Fruit fly (Drosophila melanogaster) Kc167 (cell line): ENCODE data around the gene CG32564.

Experiments
- Myc ChIP-seq: fragments of >200 bp; optimal IDR thresholded peaks from 2 replicates; lab custom pipeline; 2017; ENCODE audit warnings: missing external identifiers
- Sin3A ChIP-seq: fragments of >200 bp; optimal IDR thresholded peaks from 2 replicates; lab custom pipeline; 2018; ENCODE audit warnings: missing external identifiers
- h ChIP-seq: fragments of >200 bp; optimal IDR thresholded peaks from 3 replicates; lab custom pipeline; 2018; ENCODE audit warnings: missing external identifiers
- insv ChIP-seq: fragments of >200 bp; optimal IDR thresholded peaks from 3 replicates; lab custom pipeline; 2018; ENCODE audit warnings: missing external identifiers
- psq ChIP-seq: fragments of >200 bp; optimal IDR thresholded peaks from 2 replicates; lab custom pipeline; 2017; ENCODE audit warnings: missing external identifiers
- ttk ChIP-seq: sonication (Bioruptor generic); optimal IDR thresholded peaks from 2 replicates; lab custom pipeline; 2017; ENCODE audit warnings: missing external identifiers

CG32564 gene

DNA sequence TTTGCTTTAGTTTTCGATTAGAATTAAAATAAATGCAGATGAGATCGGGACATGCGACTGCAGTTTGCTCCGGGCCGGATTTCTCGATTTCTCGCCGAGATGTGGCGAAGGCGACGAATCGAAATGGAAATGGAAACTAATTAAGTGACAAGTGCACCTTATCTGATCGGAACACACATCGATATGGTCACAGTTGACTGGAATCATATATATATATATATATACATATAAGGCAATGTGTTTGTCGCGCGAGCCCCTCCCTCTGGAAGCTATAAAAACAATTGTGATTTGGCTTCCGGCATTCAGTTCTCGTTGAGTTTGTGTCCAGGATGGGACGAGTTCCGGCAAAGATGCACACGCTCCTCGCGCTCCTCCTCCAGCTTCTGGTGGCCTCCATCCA lies 8.8 kb downstream of the CG32564 start, which contains the start of gene CG5162:
Gene CG5162 (plus strand): TSS at position 301 of the 400 bp plus-strand sequence.
- no peak for TF ChIP-seq Myc (lab: Kevin White, UChicago)
- TF ChIP-seq psq (lab: Kevin White, UChicago) = no peak
- no peak for TF ChIP-seq ttk (lab: Kevin White, UChicago)
- no peak for TF ChIP-seq Sin3A (lab: Kevin White, UChicago)
- no peak for TF ChIP-seq insv (lab: Kevin White, UChicago)
- TF ChIP-seq h (lab: Kevin White, UChicago) = no peak

DNA sequence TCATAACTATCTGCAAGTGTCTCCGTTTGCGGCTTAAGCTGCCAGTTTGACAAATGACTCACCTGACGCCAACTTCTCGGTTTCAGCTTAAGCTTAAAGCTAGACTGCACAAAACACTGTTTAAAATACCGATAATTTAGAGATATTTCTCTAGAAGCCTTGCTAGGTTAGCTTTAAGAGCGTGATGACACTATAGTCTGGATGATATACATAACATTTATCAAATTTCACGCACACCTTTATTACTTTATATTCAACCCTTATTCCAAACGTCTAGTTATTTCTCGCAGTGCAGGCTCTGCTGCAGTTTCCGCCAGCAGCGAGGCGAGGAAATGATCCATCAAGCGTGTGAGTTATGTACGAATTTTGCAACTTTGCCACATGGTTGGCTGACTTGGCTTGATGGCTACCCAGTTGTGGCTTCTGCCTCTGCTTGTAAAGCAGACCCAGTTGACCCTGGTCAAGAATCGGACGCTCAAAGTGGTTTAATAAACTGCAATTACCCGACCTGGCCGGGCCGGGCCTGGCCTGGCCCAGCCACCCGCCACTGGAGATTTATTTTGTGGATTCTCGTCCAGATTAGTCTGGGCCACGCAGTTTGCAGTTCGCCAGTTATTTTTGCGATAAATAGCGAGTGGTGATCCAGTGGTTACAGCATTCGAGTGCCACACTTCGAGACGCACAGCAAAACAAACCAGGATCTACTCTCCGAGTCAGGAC lies 12.2 kb downstream of the CG32564 start, which contains the start of gene CG12998:
Gene CG12998 (plus strand): TSS at position 436 of the 720 bp plus-strand sequence.
- TF ChIP-seq psq (lab: Kevin White, UChicago) = no peak
- TF ChIP-seq ttk (lab: Kevin White, UChicago) = no peak
- TF ChIP-seq Myc (lab: Kevin White, UChicago) = no peak
- TF ChIP-seq insv (lab: Kevin White, UChicago) = no peak
- no peak for TF ChIP-seq h (lab: Kevin White, UChicago)
- TF ChIP-seq Sin3A (lab: Kevin White, UChicago) = no peak

DNA sequence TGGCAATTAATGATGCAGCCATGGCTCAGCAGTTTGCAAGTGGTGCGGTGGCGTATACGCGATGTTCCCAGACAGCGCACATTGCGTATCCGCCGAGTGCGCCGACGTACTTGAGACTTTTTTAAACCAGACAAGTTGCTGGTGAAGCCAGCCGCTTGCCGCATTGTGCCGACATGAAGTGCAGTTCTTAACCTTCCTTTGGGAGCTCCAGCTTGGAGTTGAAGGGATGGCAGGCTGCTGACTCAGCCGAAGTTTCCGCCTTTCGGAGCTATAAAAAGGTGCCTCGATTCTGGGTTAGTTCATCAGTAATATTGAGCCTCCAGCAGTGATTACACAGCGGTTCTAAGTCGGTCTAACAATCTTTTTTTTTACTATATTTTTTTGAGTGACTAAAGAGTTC lies 14.9 kb downstream of the CG32564 start, which contains the start of gene CG5172:
Gene CG5172 (plus strand): TSS at position 301 of the 400 bp plus-strand sequence.
- TF ChIP-seq Myc (lab: Kevin White, UChicago) (no peak), insv (lab: Kevin White, UChicago) (no peak), Sin3A (lab: Kevin White, UChicago) (no peak), h (lab: Kevin White, UChicago) (no peak), ttk (lab: Kevin White, UChicago) (no peak), psq (lab: Kevin White, UChicago) (no peak)

DNA sequence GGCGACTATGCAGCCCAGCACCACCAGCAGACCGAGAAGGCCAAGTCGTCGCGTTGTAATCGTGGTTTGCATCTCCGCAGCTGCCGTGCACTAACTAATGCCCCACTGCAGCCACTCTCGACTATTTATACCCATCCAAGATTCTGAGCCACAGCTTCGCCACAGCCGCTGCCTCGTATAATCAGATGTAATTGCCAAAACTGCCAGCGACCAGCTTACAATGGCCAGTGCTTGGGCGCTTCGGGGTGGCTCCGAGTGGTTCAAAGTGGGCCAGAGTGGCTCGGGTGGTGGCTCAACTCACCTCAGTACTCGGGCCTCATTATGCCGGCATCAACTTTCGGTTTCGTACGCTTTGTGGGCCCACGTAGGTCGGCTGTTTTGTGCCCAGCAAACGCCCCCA lies 17.5 kb downstream of the CG32564 start, which contains the start of gene CG34327:
Gene CG34327 (minus strand): TSS at position 101 of the 400 bp plus-strand sequence.
- TF ChIP-seq ttk (lab: Kevin White, UChicago) (no peak), Myc (lab: Kevin White, UChicago) (no peak), h (lab: Kevin White, UChicago) (no peak), psq (lab: Kevin White, UChicago) (no peak), Sin3A (lab: Kevin White, UChicago) (no peak), insv (lab: Kevin White, UChicago) (no peak)

DNA sequence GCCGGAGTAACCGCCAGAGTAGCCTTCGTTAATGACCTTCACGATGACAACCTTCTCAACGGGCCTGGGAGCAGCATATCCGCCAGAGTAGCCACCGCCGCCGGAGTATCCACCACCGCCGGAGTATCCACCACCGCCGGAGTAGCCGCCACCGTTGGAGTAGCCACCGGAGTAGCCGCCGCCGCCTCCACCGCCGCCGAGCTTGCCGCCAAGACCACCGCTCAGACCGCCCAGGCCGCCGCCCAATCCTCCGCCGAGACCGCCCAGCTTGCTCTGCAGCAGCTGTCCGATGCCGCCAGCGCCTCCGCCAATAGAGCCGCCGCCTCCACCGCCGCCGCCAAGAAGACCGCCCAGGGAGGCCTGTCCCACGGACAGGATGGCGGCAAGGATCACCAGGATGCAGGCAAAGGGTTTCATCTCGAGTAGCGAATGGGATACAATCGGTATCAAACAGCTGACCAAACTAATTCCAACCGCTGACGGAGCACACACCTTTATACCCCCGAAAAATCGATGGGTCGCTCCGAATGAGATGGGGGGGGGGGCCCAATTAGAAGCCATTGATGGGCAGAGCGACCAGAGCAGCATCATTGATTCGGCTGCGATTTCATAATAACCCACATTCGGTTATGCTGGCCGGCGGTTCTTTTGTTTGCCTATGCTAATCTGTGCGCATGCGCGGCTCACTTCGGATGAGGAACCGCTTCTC lies 19.9 kb downstream of the CG32564 start:
- TF ChIP-seq Myc (lab: Kevin White, UChicago) = no peak
- no peak for TF ChIP-seq insv (lab: Kevin White, UChicago)
- no peak for TF ChIP-seq psq (lab: Kevin White, UChicago)
- no peak for TF ChIP-seq h (lab: Kevin White, UChicago)
- TF ChIP-seq Sin3A (lab: Kevin White, UChicago) = no peak
- no peak for TF ChIP-seq ttk (lab: Kevin White, UChicago)

DNA sequence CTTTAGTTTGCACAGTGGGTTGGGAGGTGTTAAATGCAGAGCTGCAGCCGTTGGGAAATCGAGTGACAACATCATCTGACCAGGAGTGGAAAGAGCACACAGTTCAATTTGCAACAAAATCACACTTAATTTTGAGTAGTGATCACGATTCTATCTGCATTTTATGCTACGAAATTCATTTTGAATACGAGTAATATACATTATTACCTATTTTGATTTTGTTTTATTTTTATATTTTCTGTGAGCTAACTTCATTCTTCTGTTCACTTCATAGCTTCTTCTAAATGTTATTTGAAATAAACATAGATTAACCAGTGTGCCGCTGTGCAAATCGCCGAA lies 20.4 kb downstream of the CG32564 start, which contains the start of gene CG10598:
Gene CG10598 (minus strand): TSS at position 187 of the 339 bp plus-strand sequence.
- TF ChIP-seq h (lab: Kevin White, UChicago) (no peak), Myc (lab: Kevin White, UChicago) (no peak), insv (lab: Kevin White, UChicago) (no peak), Sin3A (lab: Kevin White, UChicago) (no peak), psq (lab: Kevin White, UChicago) (no peak), ttk (lab: Kevin White, UChicago) (no peak)

DNA sequence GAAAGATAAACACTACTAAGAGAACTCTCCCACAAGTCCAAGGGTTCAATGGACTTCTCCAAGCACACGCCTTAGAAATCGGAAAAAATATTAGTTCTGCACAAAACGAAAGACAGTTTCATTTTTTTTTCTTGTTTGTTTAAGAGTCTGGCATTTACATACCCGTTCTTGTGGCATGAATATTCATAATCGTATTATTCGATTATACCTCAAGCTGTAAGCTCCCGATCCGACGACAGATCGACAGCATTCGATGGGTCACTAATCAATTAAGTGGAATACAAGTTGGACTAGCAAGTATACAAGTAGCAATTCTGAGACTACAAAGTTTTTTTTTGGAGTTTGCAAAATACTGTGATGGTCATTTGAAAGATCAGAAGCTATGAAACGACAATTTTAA lies 21.3 kb downstream of the CG32564 start:
- TF ChIP-seq psq (lab: Kevin White, UChicago) (no peak), Sin3A (lab: Kevin White, UChicago) (no peak), insv (lab: Kevin White, UChicago) (no peak), h (lab: Kevin White, UChicago) (no peak), Myc (lab: Kevin White, UChicago) (no peak)

DNA sequence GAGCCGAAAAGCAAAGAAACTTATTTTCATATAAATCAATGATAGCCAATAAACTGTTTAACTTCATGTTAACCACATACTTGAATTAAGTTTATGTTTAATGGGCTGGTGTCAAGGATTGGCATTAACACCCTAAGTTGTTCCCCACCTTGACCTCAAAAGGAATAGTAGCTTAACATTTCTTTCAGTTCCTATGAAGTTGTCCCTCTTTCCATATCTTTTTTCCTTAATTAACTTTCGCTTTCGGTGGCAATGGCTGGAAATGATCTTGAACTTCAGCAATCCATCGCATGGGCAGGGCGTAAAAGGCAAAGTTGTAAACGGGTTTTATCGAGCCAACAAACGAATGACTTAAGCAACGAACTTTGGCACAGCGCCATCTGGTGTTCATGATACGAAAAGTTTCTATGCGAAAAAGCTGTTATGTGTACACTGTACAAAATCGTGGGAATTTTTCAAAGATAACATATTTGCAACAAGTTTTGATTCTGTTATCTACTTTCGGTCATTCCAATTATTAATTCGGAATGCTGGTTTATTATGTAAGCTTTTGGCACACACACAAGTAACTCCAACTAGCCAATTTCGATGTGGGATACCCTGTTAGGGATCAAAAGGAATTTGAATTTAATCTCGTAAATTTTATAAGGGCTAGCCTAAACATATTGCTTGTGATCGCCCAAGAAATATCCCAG lies 23.4 kb downstream of the CG32564 start:
- no peak for TF ChIP-seq psq (lab: Kevin White, UChicago)
- no peak for TF ChIP-seq Myc (lab: Kevin White, UChicago)
- no peak for TF ChIP-seq Sin3A (lab: Kevin White, UChicago)
- no peak for TF ChIP-seq insv (lab: Kevin White, UChicago)
- no peak for TF ChIP-seq ttk (lab: Kevin White, UChicago)
- no peak for TF ChIP-seq h (lab: Kevin White, UChicago)

DNA sequence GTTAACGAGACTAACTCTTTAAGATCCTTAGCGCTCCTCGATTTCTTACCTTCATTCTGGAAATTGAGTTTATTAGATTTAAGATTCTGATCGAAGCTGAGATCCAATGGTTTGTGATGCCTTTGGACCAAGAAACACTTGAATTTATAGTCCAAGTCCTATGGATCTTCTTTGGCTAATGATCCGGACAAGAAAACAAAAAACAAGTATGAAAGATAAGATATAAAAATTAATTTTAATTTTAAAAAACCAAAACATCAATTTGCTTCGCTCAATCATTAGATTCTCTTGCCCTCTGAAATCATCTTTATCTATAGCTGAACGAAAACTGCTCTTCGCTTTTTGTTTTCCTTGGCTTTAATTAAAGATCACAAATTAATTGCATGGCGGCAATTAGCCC lies 24.7 kb downstream of the CG32564 start, which contains the start of gene CG10597:
Gene CG10597 (minus strand): TSS at position 101 of the 400 bp plus-strand sequence.
- TF ChIP-seq ttk (lab: Kevin White, UChicago) (no peak), insv (lab: Kevin White, UChicago) (no peak), h (lab: Kevin White, UChicago) (no peak), psq (lab: Kevin White, UChicago) (no peak), Sin3A (lab: Kevin White, UChicago) (no peak), Myc (lab: Kevin White, UChicago) (no peak)

DNA sequence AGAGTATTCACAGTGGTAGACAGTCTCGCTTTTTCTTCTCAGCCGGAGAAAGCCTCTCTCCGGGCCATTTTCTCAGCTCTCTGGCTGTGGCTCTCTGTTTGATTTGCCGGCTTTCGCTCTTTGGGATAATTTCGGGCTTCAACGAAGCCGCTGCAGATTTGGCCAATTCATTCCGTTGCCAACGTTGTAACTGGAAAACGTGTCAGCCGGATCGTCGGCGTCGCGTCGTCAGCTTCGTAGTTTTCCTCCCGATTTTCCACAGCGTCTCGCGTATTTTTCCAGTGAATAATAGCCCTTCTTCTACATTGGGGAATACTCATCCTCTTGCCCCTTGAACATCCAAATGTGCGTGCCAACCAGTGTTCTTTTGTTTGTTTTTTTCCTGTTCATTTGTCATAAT lies 26.4 kb downstream of the CG32564 start, which contains the start of gene f:
Gene f (plus strand): TSS at position 301 of the 400 bp plus-strand sequence.
- no peak for TF ChIP-seq ttk (lab: Kevin White, UChicago)
- no peak for TF ChIP-seq Sin3A (lab: Kevin White, UChicago)
- no peak for TF ChIP-seq insv (lab: Kevin White, UChicago)
- TF ChIP-seq h (lab: Kevin White, UChicago) = no peak
- no peak for TF ChIP-seq psq (lab: Kevin White, UChicago)
- TF ChIP-seq Myc (lab: Kevin White, UChicago) = no peak
